Worm (Caenorhabditis elegans): ENCODE measurements around the gene eor-2.

eor-2 gene

DNA sequence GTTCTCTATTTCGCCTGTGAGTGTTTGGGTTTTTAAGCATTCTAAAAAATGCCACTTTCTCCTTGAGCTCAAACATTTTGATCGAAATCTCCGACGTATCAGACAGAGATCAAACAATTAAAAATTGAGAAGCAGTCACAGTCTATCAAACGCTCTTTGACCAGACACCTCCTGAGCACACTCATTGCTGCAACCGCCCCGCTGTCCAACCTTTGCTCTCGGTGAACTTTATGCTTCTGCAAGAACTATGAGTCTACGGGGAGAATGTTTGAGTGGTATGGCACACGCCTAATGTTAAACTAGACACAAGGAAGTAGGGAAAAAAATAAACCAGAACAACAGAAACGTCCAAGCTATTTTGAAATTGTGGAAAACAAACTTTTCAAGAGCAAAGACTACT lies 37.6 kb upstream of the eor-2 start:
- TF ChIP-seq cey-2 (tag; optimal IDR thresholded peaks at IDR 0.05; ENCODE audit: borderline replicate concordance, insufficient read depth) = no peak
- TF ChIP-seq hlh-11 (tag; optimal IDR thresholded peaks at IDR 0.05) = no peak
- peak in 1 of 2 experiments; percentile 69 for TF ChIP-seq unc-62 (GFP tag; optimal IDR thresholded peaks at IDR 0.05 in 1 of 2)
- TF ChIP-seq unc-62 (tag; optimal IDR thresholded peaks at IDR 0.05) = no peak
- peak; percentile 9 for TF ChIP-seq mes-2 (tag; optimal IDR thresholded peaks at IDR 0.05; ENCODE audit: poor library complexity, severe bottlenecking)
- TF ChIP-seq T26A8.4 (GFP tag; IDR thresholded peaks at IDR 0.05) = no peak
- TF ChIP-seq dve-1 (tag; optimal IDR thresholded peaks at IDR 0.05; ENCODE audit: insufficient read depth) = peak; percentile 14
- 0 out of 2 replicates have a peak, but pooled peaks have one; percentile 10 for TF ChIP-seq egl-43 (GFP tag; IDR thresholded peaks at IDR 0.05)
- TF ChIP-seq gei-8 (GFP tag; optimal IDR thresholded peaks at IDR 0.05) = no peak
- TF ChIP-seq spr-1 (tag; optimal IDR thresholded peaks at IDR 0.05) = no peak
- no peak for TF ChIP-seq unc-130 (GFP tag; optimal IDR thresholded peaks at IDR 0.05)
- no peak for TF ChIP-seq skn-1 (tag; optimal IDR thresholded peaks at IDR 0.05)
- TF ChIP-seq dmd-6 (GFP tag; IDR thresholded peaks at IDR 0.05) = peak; percentile 52

DNA sequence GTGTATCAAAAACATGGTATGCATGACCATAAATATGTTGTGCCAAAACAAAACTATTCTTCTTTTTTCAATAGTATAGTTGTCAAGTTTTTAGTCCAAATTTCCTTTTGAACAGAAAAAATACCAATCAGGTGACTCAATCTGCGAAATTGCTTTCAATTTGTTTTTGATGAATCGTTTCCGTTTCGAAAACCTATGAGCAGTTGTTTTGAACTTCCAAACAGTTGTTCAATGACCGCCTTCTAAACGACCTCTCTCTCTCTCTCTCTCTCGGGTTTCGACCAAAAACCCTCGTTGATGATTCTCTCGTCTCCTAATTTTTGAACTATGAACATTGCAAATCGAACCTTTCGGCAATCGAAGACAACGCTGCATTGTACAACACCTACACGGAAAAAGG lies 36.8 kb upstream of the eor-2 start:
- TF ChIP-seq daf-16 (GFP tag; optimal IDR thresholded peaks at IDR 0.05) (peak in 1 of 2 experiments; percentile 9), daf-16 (tag; optimal IDR thresholded peaks at IDR 0.05) (no peak), F10B5.3 (tag; optimal IDR thresholded peaks at IDR 0.05) (no peak), dmd-8 (GFP tag; IDR thresholded peaks at IDR 0.05) (no peak), egl-43 (GFP tag; IDR thresholded peaks at IDR 0.05) (no peak), lim-7 (GFP tag; IDR thresholded peaks at IDR 0.05) (no peak), egl-27 (tag; optimal IDR thresholded peaks at IDR 0.05) (no peak), nhr-237 (tag; optimal IDR thresholded peaks at IDR 0.05) (no peak), dmd-9 (GFP tag; IDR thresholded peaks at IDR 0.05) (0 out of 2 replicates have a peak, but pooled peaks have one; percentile 11), ceh-44 (GFP tag; IDR thresholded peaks at IDR 0.05) (no peak), daf-8 (GFP tag; IDR thresholded peaks at IDR 0.05) (no peak), hlh-11 (tag; optimal IDR thresholded peaks at IDR 0.05) (peak; percentile 50), mxl-2 (GFP tag; conservative IDR thresholded peaks at IDR 0.05) (no peak), fos-1 (tag; optimal IDR thresholded peaks at IDR 0.05) (no peak), aha-1 (tag) (peak; percentile 73), zag-1 (tag; optimal IDR thresholded peaks at IDR 0.05) (no peak), hmg-1.1 (GFP tag; IDR thresholded peaks at IDR 0.05) (0 out of 2 replicates have a peak, but pooled peaks have one; percentile 22), Y48G9A.11 (GFP tag; IDR thresholded peaks at IDR 0.05) (no peak), snpc-1.2 (GFP tag; IDR thresholded peaks at IDR 0.05) (no peak), nhr-11 (tag; optimal IDR thresholded peaks at IDR 0.05) (peak; percentile 17), attf-4 (tag; optimal IDR thresholded peaks at IDR 0.05) (no peak), dmd-6 (GFP tag; IDR thresholded peaks at IDR 0.05) (peak; percentile 28; the same call in 1 of the 2 replicates), set-16 (GFP tag; IDR thresholded peaks at IDR 0.05) (no peak), nhr-28 (tag; optimal IDR thresholded peaks at IDR 0.05) (peak; percentile 14), nhr-77 (tag; optimal IDR thresholded peaks at IDR 0.05) (no peak)

DNA sequence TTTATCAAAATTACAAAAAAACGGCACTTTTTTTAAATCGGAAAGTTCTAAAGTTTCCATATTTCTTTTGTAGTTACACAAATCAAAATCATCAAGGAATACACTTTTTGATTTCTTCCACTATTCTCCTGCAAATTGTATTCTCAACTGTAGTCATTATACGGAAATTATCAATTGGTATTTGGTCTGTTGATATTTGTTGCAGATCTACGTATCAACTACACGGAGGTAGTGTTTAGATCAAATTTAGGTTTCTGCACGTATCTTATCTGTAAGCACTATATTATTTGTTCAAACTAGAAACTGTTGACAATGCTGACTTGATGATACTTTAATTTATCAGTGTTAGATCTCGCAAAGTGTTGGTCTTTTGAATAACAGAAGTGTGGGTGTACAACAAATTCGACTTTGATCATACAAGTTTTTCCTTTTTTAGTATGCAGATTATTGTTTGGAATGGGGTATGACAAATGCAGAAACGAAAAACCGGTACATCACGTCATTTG lies 34.5 kb upstream of the eor-2 start:
- TF ChIP-seq ZK337.2 (GFP tag; IDR thresholded peaks at IDR 0.05) = no peak
- TF ChIP-seq dmd-6 (GFP tag; IDR thresholded peaks at IDR 0.05) = 0 out of 2 replicates have a peak, but pooled peaks have one; percentile 13
- no peak for TF ChIP-seq ceh-44 (GFP tag; IDR thresholded peaks at IDR 0.05)
- no peak for TF ChIP-seq mep-1 (tag; optimal IDR thresholded peaks at IDR 0.05)
- TF ChIP-seq Y5F2A.4 (GFP tag; optimal IDR thresholded peaks at IDR 0.05) = no peak
- TF ChIP-seq aly-2 (tag; optimal IDR thresholded peaks at IDR 0.05) = no peak
- no peak for TF ChIP-seq skn-1 (tag; optimal IDR thresholded peaks at IDR 0.05)
- TF ChIP-seq dmd-8 (GFP tag; IDR thresholded peaks at IDR 0.05) = no peak
- TF ChIP-seq daf-16 (GFP tag; optimal IDR thresholded peaks at IDR 0.05) = no peak
- TF ChIP-seq daf-16 (tag; optimal IDR thresholded peaks at IDR 0.05) = peak; percentile 75
- peak in 1 of 2 experiments; percentile 76 for TF ChIP-seq hif-1 (tag; optimal IDR thresholded peaks at IDR 0.05)
- no peak for TF ChIP-seq spr-3 (GFP tag; optimal IDR thresholded peaks at IDR 0.05)
- peak; percentile 16 for TF ChIP-seq dve-1 (tag; optimal IDR thresholded peaks at IDR 0.05; ENCODE audit: insufficient read depth)
- peak; percentile 96 for TF ChIP-seq nhr-28 (tag; optimal IDR thresholded peaks at IDR 0.05)
- no peak for TF ChIP-seq lin-38 (GFP tag; IDR thresholded peaks at IDR 0.05)
